Fruit fly (Drosophila melanogaster) whole organism, prepupa: ENCODE data around the gene CG6163.
A peak's percentile ranks its signal among the peaks of the same experiment; 100 is the strongest.

Source experiments
- CG10631 ChIP-seq: fragments of 200-800 bp; sonication (Bioruptor generic); optimal IDR thresholded peaks from 2 replicates; lab custom pipeline; 2016; ENCODE audit warnings: missing biosample characterization, missing genetic modification characterization
- CG11762 ChIP-seq: fragments of 200-800 bp; sonication (Bioruptor generic); optimal IDR thresholded peaks from 3 replicates; lab custom pipeline; 2016; ENCODE audit warnings: missing biosample characterization, missing genetic modification characterization; ENCODE audit not compliant: insufficient read depth
- CG11902 ChIP-seq: fragments of 200-800 bp; sonication (Bioruptor generic); optimal IDR thresholded peaks from 3 replicates; lab custom pipeline; 2016; ENCODE audit warnings: missing biosample characterization, missing genetic modification characterization
- CG15336 ChIP-seq: fragments of 200-800 bp; sonication (Bioruptor generic); IDR thresholded peaks from 2 replicates; pipeline ENCODE4 v1.3.6; 2022; ENCODE audit warnings: missing biosample characterization, missing genetic modification characterization
- CG1621 ChIP-seq: fragments of 200-800 bp; sonication (Bioruptor generic); optimal IDR thresholded peaks from 3 replicates; lab custom pipeline; 2018; ENCODE audit warnings: missing biosample characterization, mild to moderate bottlenecking, missing genetic modification characterization
- CG16779 ChIP-seq: fragments of 200-800 bp; sonication (Bioruptor generic); optimal IDR thresholded peaks from 3 replicates; lab custom pipeline; 2017; ENCODE audit warnings: missing biosample characterization, mild to moderate bottlenecking, missing genetic modification characterization
- CG3032 ChIP-seq: fragments of 200-800 bp; optimal IDR thresholded peaks from 2 replicates; lab custom pipeline; 2019; ENCODE audit warnings: missing biosample characterization, mild to moderate bottlenecking, missing genetic modification characterization, moderate library complexity
- CG31627 ChIP-seq: fragments of 200-800 bp; sonication (Bioruptor generic); optimal IDR thresholded peaks from 3 replicates; lab custom pipeline; 2016; ENCODE audit warnings: missing biosample characterization, missing genetic modification characterization
- CG32006 ChIP-seq: fragments of 200-800 bp; sonication (Bioruptor generic); optimal IDR thresholded peaks from 3 replicates; lab custom pipeline; 2017; ENCODE audit warnings: missing biosample characterization, mild to moderate bottlenecking, missing genetic modification characterization
- CG3919 ChIP-seq: fragments of 200-800 bp; sonication (Bioruptor generic); optimal IDR thresholded peaks from 3 replicates; lab custom pipeline; 2016; ENCODE audit warnings: missing biosample characterization, missing genetic modification characterization
- CG4318 ChIP-seq: fragments of 200-800 bp; sonication (Bioruptor generic); optimal IDR thresholded peaks from 3 replicates; lab custom pipeline; 2017; ENCODE audit warnings: missing biosample characterization, mild to moderate bottlenecking, missing genetic modification characterization
- CG6163 ChIP-seq: fragments of 200-800 bp; sonication (Bioruptor generic); IDR thresholded peaks from 3 replicates; pipeline ENCODE4 v1.3.6; 2022; ENCODE audit warnings: missing biosample characterization, missing genetic modification characterization
- CG6276 ChIP-seq: fragments of 200-800 bp; sonication (Bioruptor generic); optimal IDR thresholded peaks from 2 replicates; lab custom pipeline; 2017; ENCODE audit warnings: missing biosample characterization, mild to moderate bottlenecking, missing genetic modification characterization
- CG6808 ChIP-seq: fragments of 200-800 bp; sonication (Bioruptor generic); optimal IDR thresholded peaks from 3 replicates; lab custom pipeline; 2017; ENCODE audit warnings: missing biosample characterization, missing genetic modification characterization, mild to moderate bottlenecking, moderate library complexity, missing genetic modification reagents
- CG7368 ChIP-seq: fragments of 200-800 bp; sonication (Bioruptor generic); optimal IDR thresholded peaks from 3 replicates; lab custom pipeline; 2016; ENCODE audit warnings: missing biosample characterization, missing genetic modification characterization
- CG8319 ChIP-seq: fragments of 200-800 bp; sonication (Bioruptor generic); optimal IDR thresholded peaks from 3 replicates; lab custom pipeline; 2016; ENCODE audit warnings: missing biosample characterization, missing genetic modification characterization
- CG8632 ChIP-seq: fragments of 200-800 bp; sonication (Bioruptor generic); optimal IDR thresholded peaks from 3 replicates; lab custom pipeline; 2016; ENCODE audit warnings: missing biosample characterization, missing genetic modification characterization
- CG9139 ChIP-seq: fragments of 200-800 bp; sonication (Bioruptor generic); optimal IDR thresholded peaks from 3 replicates; lab custom pipeline; 2017; ENCODE audit warnings: missing biosample characterization, mild to moderate bottlenecking, missing genetic modification characterization
- Eip78C ChIP-seq: fragments of 200-800 bp; sonication (Bioruptor generic); peaks from one replicate; lab custom pipeline; 2016; ENCODE audit warnings: missing biosample characterization, missing genetic modification characterization
- Eip93F ChIP-seq: fragments of 200-800 bp; sonication (Bioruptor generic); optimal IDR thresholded peaks from 2 replicates; lab custom pipeline; 2016; ENCODE audit warnings: missing biosample characterization, mild to moderate bottlenecking, missing genetic modification characterization
- Ets96B ChIP-seq: fragments of 200-800 bp; optimal IDR thresholded peaks from 2 replicates; lab custom pipeline; 2019; ENCODE audit warnings: missing biosample characterization, mild to moderate bottlenecking, missing genetic modification characterization, moderate library complexity
- Gug ChIP-seq: fragments of 200-800 bp; sonication (Bioruptor generic); IDR thresholded peaks from 2 replicates; pipeline ENCODE4 v1.3.6; 2022; ENCODE audit warnings: missing biosample characterization, missing genetic modification characterization
- Hr38 ChIP-seq: sonication (Bioruptor generic); optimal IDR thresholded peaks from 2 replicates; lab custom pipeline; 2016; ENCODE audit warnings: missing biosample characterization, missing genetic modification characterization
- Hr39 ChIP-seq: fragments of 200-800 bp; sonication (Bioruptor generic); optimal IDR thresholded peaks from 2 replicates; lab custom pipeline; 2016; ENCODE audit warnings: missing biosample characterization, missing genetic modification characterization
- Lpt ChIP-seq: fragments of 200-800 bp; sonication (Bioruptor generic); optimal IDR thresholded peaks from 3 replicates; lab custom pipeline; 2016; ENCODE audit warnings: missing biosample characterization, missing genetic modification characterization
- Met ChIP-seq: fragments of 200-800 bp; sonication (Bioruptor generic); optimal IDR thresholded peaks from 3 replicates; lab custom pipeline; 2016; ENCODE audit warnings: missing biosample characterization, missing genetic modification characterization
- OdsH ChIP-seq: fragments of 200-800 bp; sonication (Bioruptor generic); optimal IDR thresholded peaks from 3 replicates; lab custom pipeline; 2016; ENCODE audit warnings: missing biosample characterization, missing genetic modification characterization
- Smox ChIP-seq: fragments of 200-800 bp; sonication (Bioruptor generic); optimal IDR thresholded peaks from 3 replicates; lab custom pipeline; 2016; ENCODE audit warnings: missing biosample characterization, missing genetic modification characterization
- Sox15 ChIP-seq: fragments of 200-800 bp; sonication (Bioruptor generic); optimal IDR thresholded peaks from 3 replicates; lab custom pipeline; 2016; ENCODE audit warnings: missing biosample characterization, missing genetic modification characterization
- achi ChIP-seq: fragments of 200-800 bp; sonication (Bioruptor generic); optimal IDR thresholded peaks from 3 replicates; lab custom pipeline; 2016; ENCODE audit warnings: missing biosample characterization, missing genetic modification characterization
- acj6 ChIP-seq: fragments of 200-800 bp; sonication (Bioruptor generic); optimal IDR thresholded peaks from 3 replicates; lab custom pipeline; 2016; ENCODE audit warnings: missing biosample characterization, missing genetic modification characterization
- cyc ChIP-seq: fragments of 200-800 bp; sonication (Bioruptor generic); optimal IDR thresholded peaks from 3 replicates; lab custom pipeline; 2016; ENCODE audit warnings: missing biosample characterization, missing genetic modification characterization
- dac ChIP-seq: fragments of 200-800 bp; sonication (Bioruptor generic); optimal IDR thresholded peaks from 2 replicates; lab custom pipeline; 2017; ENCODE audit warnings: missing biosample characterization, mild to moderate bottlenecking, missing genetic modification characterization
- dsx ChIP-seq: fragments of 200-800 bp; optimal IDR thresholded peaks from 3 replicates; lab custom pipeline; 2019; ENCODE audit warnings: missing biosample characterization, mild to moderate bottlenecking, missing genetic modification characterization, moderate library complexity; ENCODE audit not compliant: poor library complexity, severe bottlenecking
- eg ChIP-seq: fragments of 200-800 bp; sonication (Bioruptor generic); IDR thresholded peaks from 3 replicates; pipeline ENCODE4 v1.3.6; 2022; ENCODE audit warnings: missing biosample characterization, missing genetic modification characterization
- esn ChIP-seq: fragments of 200-800 bp; sonication (Bioruptor generic); optimal IDR thresholded peaks from 2 replicates; lab custom pipeline; 2016; ENCODE audit warnings: missing biosample characterization, mild to moderate bottlenecking, missing genetic modification characterization, moderate library complexity
- fd59A ChIP-seq: fragments of 200-800 bp; sonication (Bioruptor generic); optimal IDR thresholded peaks from 2 replicates; lab custom pipeline; 2017; ENCODE audit warnings: missing biosample characterization, mild to moderate bottlenecking, missing genetic modification characterization, missing genetic modification reagents
- fkh ChIP-seq: fragments of 200-800 bp; sonication (Bioruptor generic); optimal IDR thresholded peaks from 3 replicates; lab custom pipeline; 2017; ENCODE audit warnings: missing biosample characterization, mild to moderate bottlenecking, missing genetic modification characterization, moderate library complexity
- lz ChIP-seq: fragments of 200-800 bp; sonication (Bioruptor generic); optimal IDR thresholded peaks from 3 replicates; lab custom pipeline; 2016; ENCODE audit warnings: missing biosample characterization, missing genetic modification characterization
- net ChIP-seq: fragments of 200-800 bp; sonication (Bioruptor generic); optimal IDR thresholded peaks from 3 replicates; lab custom pipeline; 2016; ENCODE audit warnings: missing biosample characterization, missing genetic modification characterization
- pdm3 ChIP-seq: fragments of 200-800 bp; sonication (Bioruptor generic); optimal IDR thresholded peaks from 3 replicates; lab custom pipeline; 2016; ENCODE audit warnings: missing biosample characterization, missing genetic modification characterization
- salr ChIP-seq, 2 experiments: fragments of 200-800 bp; sonication (Bioruptor generic); optimal IDR thresholded peaks; 3 replicates each; lab custom pipeline; 2016 to 2018; ENCODE audit warnings: missing biosample characterization in 2 of 2, missing genetic modification characterization in 2 of 2, mild to moderate bottlenecking in 1 of 2
- spab ChIP-seq: fragments of 200-800 bp; sonication (Bioruptor generic); optimal IDR thresholded peaks from 2 replicates; lab custom pipeline; 2017; ENCODE audit warnings: missing biosample characterization, mild to moderate bottlenecking, missing genetic modification characterization, missing genetic modification reagents
- svp ChIP-seq: fragments of 200-800 bp; sonication (Bioruptor generic); peaks from one replicate; lab custom pipeline; 2016; ENCODE audit warnings: missing biosample characterization, missing genetic modification characterization
- topi ChIP-seq: fragments of 200-800 bp; sonication (Bioruptor generic); optimal IDR thresholded peaks from 3 replicates; lab custom pipeline; 2016; ENCODE audit warnings: missing biosample characterization, missing genetic modification characterization
- vri ChIP-seq: fragments of 200-800 bp; sonication (Bioruptor generic); optimal IDR thresholded peaks from 3 replicates; lab custom pipeline; 2016; ENCODE audit warnings: missing biosample characterization, mild to moderate bottlenecking, missing genetic modification characterization

The CG6163 gene

DNA sequence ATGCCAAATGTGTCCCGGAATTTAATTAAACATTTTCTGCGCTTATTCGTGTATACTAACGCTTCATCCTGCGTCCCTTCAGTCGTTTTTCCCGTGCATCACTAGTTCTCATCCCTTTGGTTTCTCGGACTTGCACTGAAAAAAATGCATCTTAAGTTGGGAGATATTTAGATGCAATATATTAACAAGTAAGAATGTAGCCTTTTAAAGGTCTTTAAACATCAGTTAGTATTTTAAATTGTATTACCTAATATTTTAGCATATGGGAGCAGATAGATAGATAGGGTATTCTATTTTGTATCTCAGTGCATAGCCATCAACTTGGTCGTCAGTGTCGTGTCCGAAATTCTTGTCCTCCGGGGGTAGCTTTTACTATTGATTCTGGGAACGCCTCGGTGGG lies 30.7 kb downstream of the CG6163 start:
- TF ChIP-seq CG11762 (GFP tag; lab: Kevin White, UChicago), result no peak
- no peak for TF ChIP-seq OdsH
- no peak for TF ChIP-seq Ets96B (tag; lab: Kevin White, UChicago)
- TF ChIP-seq Hr38 (GFP tag; lab: Kevin White, UChicago), result no peak
- no peak for TF ChIP-seq CG6276 (GFP tag; lab: Kevin White, UChicago)
- TF ChIP-seq CG3919 (GFP tag; lab: Kevin White, UChicago), result no peak
- TF ChIP-seq Eip93F, result no peak
- no peak for TF ChIP-seq fd59A
- no peak for TF ChIP-seq CG9139 (GFP tag; lab: Kevin White, UChicago)
- no peak for TF ChIP-seq Gug
- no peak for TF ChIP-seq achi (GFP tag; lab: Kevin White, UChicago)
- peak; percentile 14 for TF ChIP-seq dsx
- no peak for TF ChIP-seq net (GFP tag; lab: Kevin White, UChicago)
- peak; percentile 17 for TF ChIP-seq CG10631 (GFP tag; lab: Kevin White, UChicago)
- TF ChIP-seq salr (GFP tag; optimal IDR thresholded peaks at IDR 0.05; lab: Kevin White, UChicago), result no peak
- no peak for TF ChIP-seq Lpt (GFP tag; lab: Kevin White, UChicago)
- no peak for TF ChIP-seq Sox15 (GFP tag; lab: Kevin White, UChicago)
- TF ChIP-seq svp (GFP tag; lab: Kevin White, UChicago), result no peak
- no peak for TF ChIP-seq Hr39
- no peak for TF ChIP-seq CG15336 (GFP tag; lab: Robert Waterston, UW)
- TF ChIP-seq esn, result peak; percentile 6
- no peak for TF ChIP-seq acj6
- no peak for TF ChIP-seq CG6163 (GFP tag; lab: Robert Waterston, UW)
- TF ChIP-seq CG7368, result no peak
- no peak for TF ChIP-seq pdm3
- no peak for TF ChIP-seq CG4318 (GFP tag; lab: Kevin White, UChicago)
- no peak for TF ChIP-seq cyc (GFP tag; lab: Kevin White, UChicago)
- TF ChIP-seq CG8632, result no peak
- no peak for TF ChIP-seq CG31627 (GFP tag; lab: Kevin White, UChicago)
- peak; percentile 5 for TF ChIP-seq Smox (GFP tag; lab: Kevin White, UChicago)
- peak; percentile 14 for TF ChIP-seq CG32006 (GFP tag; lab: Kevin White, UChicago)
- no peak for TF ChIP-seq CG6808
- no peak for TF ChIP-seq CG3032 (tag; lab: Kevin White, UChicago)
- TF ChIP-seq CG1621 (tag; lab: Kevin White, UChicago), result no peak
- TF ChIP-seq Eip78C (GFP tag; lab: Kevin White, UChicago), result peak; percentile 55
- peak; percentile 28 for TF ChIP-seq topi (GFP tag; lab: Kevin White, UChicago)
- TF ChIP-seq CG16779 (tag; lab: Kevin White, UChicago), result no peak
- no peak for TF ChIP-seq spab (GFP tag; lab: Kevin White, UChicago)
- no peak for TF ChIP-seq lz (GFP tag; lab: Kevin White, UChicago)
- TF ChIP-seq Met (GFP tag; lab: Kevin White, UChicago), result no peak
- no peak for TF ChIP-seq vri (GFP tag; lab: Kevin White, UChicago)
- TF ChIP-seq CG8319, result no peak
- TF ChIP-seq dac, result no peak
- no peak for TF ChIP-seq CG11902 (GFP tag; lab: Kevin White, UChicago)
- no peak for TF ChIP-seq eg
- no peak for TF ChIP-seq fkh
